Worm (Caenorhabditis elegans) whole organism, L4 larva: ENCODE measurements around the gene mcu-1.

ENCODE experiments used
- egl-27 ChIP-seq: sonication (generic microtip); optimal IDR thresholded peaks from 3 replicates; lab custom pipeline; 2017; ENCODE audit warnings: missing biosample characterization, missing genetic modification reagents, missing genetic modification characterization
- lin-13 ChIP-seq: fragments of 150-350 bp; optimal IDR thresholded peaks from 2 replicates; lab custom pipeline; 2014; ENCODE audit warnings: missing biosample characterization, missing genetic modification reagents, missing genetic modification characterization
- lin-39 ChIP-seq: fragments of 150-350 bp; optimal IDR thresholded peaks from 2 replicates; lab custom pipeline; 2014; ENCODE audit warnings: missing biosample characterization, missing genetic modification reagents, missing genetic modification characterization
- lir-3 ChIP-seq: sonication (generic microtip); optimal IDR thresholded peaks from 2 replicates; lab custom pipeline; 2016; ENCODE audit warnings: mild to moderate bottlenecking, missing genetic modification characterization, missing compliant biosample characterization
- unc-39 ChIP-seq: sonication (generic microtip); optimal IDR thresholded peaks from 2 replicates; lab custom pipeline; 2017; ENCODE audit warnings: missing biosample characterization, missing genetic modification characterization

DNA sequence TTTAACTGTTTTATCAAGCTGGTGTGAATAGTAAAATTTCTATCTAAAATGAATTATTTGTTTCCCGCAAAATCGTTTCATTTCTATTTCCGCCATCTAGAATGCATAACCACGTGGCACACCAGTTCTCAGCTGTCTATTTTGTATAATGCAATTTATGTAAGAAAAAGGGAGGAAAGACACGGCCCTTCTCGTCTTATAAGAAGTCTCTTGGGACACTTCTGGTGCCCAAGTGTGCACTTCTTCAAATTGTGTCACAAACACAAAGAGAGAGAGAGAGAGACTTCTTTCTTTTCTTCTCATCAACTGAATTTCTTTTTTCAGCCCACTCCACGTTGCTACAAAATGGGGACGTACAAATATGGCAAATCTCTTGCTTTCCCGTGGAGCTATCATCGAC is 38.2 kb upstream of the mcu-1 start:
- no peak for TF ChIP-seq unc-39 (tag; lab: Kevin White, UChicago)
- no peak for TF ChIP-seq lin-13 (GFP tag; lab: Kevin White, UChicago)
- no peak for TF ChIP-seq lin-39
- TF ChIP-seq lir-3 (tag; lab: Kevin White, UChicago) = no peak
- TF ChIP-seq egl-27 (tag; lab: Kevin White, UChicago) = no peak
